Fruit fly (Drosophila melanogaster) whole organism: ENCODE data around the gene Sfp70A4.

Experiments
- Dll ChIP-seq: fragments of >200 bp; optimal IDR thresholded peaks from 2 replicates; lab custom pipeline; 2017
- EcR ChIP-seq, 2 experiments: fragments of >200 bp; optimal IDR thresholded peaks; 2 replicates each; lab custom pipeline; 2017; ENCODE audit warnings: missing biosample characterization in 2 of 2, missing genetic modification characterization in 2 of 2, missing genetic modification reagents in 2 of 2
- pan ChIP-seq: fragments of >200 bp; optimal IDR thresholded peaks from 2 replicates; lab custom pipeline; 2017
- psq ChIP-seq: fragments of >200 bp; optimal IDR thresholded peaks from 2 replicates; lab custom pipeline; 2017
- usp ChIP-seq: fragments of >200 bp; optimal IDR thresholded peaks from 2 replicates; lab custom pipeline; 2017; ENCODE audit warnings: missing biosample characterization, missing genetic modification characterization, mixed read lengths

- TF ChIP-seq pan (lab: Kevin White, UChicago), result no peak
- TF ChIP-seq usp (GFP tag; lab: Kevin White, UChicago), result no peak
- no peak for TF ChIP-seq psq (lab: Kevin White, UChicago)
- TF ChIP-seq EcR (GFP tag; optimal IDR thresholded peaks at IDR 0.05; lab: Kevin White, UChicago), result no peak
- no peak for TF ChIP-seq Dll (lab: Kevin White, UChicago)
These were observed 44.9 kb downstream of the Sfp70A4 start for dm6 chr3L:13251786-13252185.
